Fruit fly (Drosophila melanogaster) whole organism, embryonic: ENCODE data around the gene SMC1.

Experiments
- ATbp ChIP-seq: fragments of 200-800 bp; sonication (Bioruptor generic); optimal IDR thresholded peaks from 2 replicates; lab custom pipeline; 2017; ENCODE audit warnings: missing biosample characterization, mild to moderate bottlenecking, missing genetic modification characterization, missing genetic modification reagents
- Blimp-1 ChIP-seq: fragments of 200-800 bp; sonication (Bioruptor generic); optimal IDR thresholded peaks from 3 replicates; lab custom pipeline; 2018; ENCODE audit warnings: missing biosample characterization, missing genetic modification characterization, mild to moderate bottlenecking, moderate library complexity, missing genetic modification reagents
- CG10959 ChIP-seq: fragments of 200-800 bp; sonication (Bioruptor generic); IDR thresholded peaks from 2 replicates; pipeline ENCODE4 v1.3.6; 2022; ENCODE audit warnings: missing biosample characterization, missing genetic modification characterization
- CG11696 ChIP-seq: fragments of 200-800 bp; sonication (Bioruptor generic); IDR thresholded peaks from 2 replicates; pipeline ENCODE4 v1.3.6; 2022; ENCODE audit warnings: missing biosample characterization, missing genetic modification characterization
- CG12769 ChIP-seq: fragments of 200-800 bp; sonication (Bioruptor generic); optimal IDR thresholded peaks from 2 replicates; lab custom pipeline; 2019; ENCODE audit warnings: missing biosample characterization, mild to moderate bottlenecking, missing genetic modification characterization, moderate library complexity
- CG13296 ChIP-seq: fragments of 200-800 bp; sonication (Bioruptor generic); optimal IDR thresholded peaks from 3 replicates; lab custom pipeline; 2018; ENCODE audit warnings: missing biosample characterization, mild to moderate bottlenecking, missing genetic modification characterization
- CG17361 ChIP-seq: fragments of 200-800 bp; sonication (Bioruptor generic); IDR thresholded peaks from 3 replicates; pipeline ENCODE4 v1.3.6; 2022; ENCODE audit warnings: missing biosample characterization, missing genetic modification characterization
- CG17912 ChIP-seq: fragments of 200-800 bp; sonication (Bioruptor generic); optimal IDR thresholded peaks from 2 replicates; lab custom pipeline; 2018; ENCODE audit warnings: missing biosample characterization, mild to moderate bottlenecking, missing genetic modification characterization
- CG18476 ChIP-seq: fragments of 200-800 bp; sonication (Bioruptor generic); optimal IDR thresholded peaks from 2 replicates; lab custom pipeline; 2016; ENCODE audit warnings: missing biosample characterization, mild to moderate bottlenecking, missing genetic modification characterization
- CG18619 ChIP-seq: fragments of 200-800 bp; sonication (Bioruptor generic); optimal IDR thresholded peaks from 3 replicates; lab custom pipeline; 2017; ENCODE audit warnings: missing biosample characterization, mild to moderate bottlenecking, missing genetic modification characterization
- CG32532 ChIP-seq: fragments of 200-800 bp; sonication (Bioruptor generic); IDR thresholded peaks from 2 replicates; pipeline ENCODE4 v1.3.6; 2022; ENCODE audit warnings: missing biosample characterization, missing genetic modification characterization
- CG32772 ChIP-seq: fragments of 200-800 bp; sonication (Bioruptor generic); IDR thresholded peaks from 2 replicates; pipeline ENCODE4 v1.3.6; 2022; ENCODE audit warnings: missing biosample characterization, missing genetic modification characterization
- CG3281 ChIP-seq: fragments of 200-800 bp; sonication (Bioruptor generic); optimal IDR thresholded peaks from 3 replicates; lab custom pipeline; 2017; ENCODE audit warnings: missing biosample characterization, mild to moderate bottlenecking, missing genetic modification characterization
- CG6689 ChIP-seq: fragments of 200-800 bp; sonication (Bioruptor generic); IDR thresholded peaks from 2 replicates; pipeline ENCODE4 v1.3.6; 2022; ENCODE audit warnings: missing biosample characterization, missing genetic modification characterization
- CG9817 ChIP-seq: fragments of 200-800 bp; sonication (Bioruptor generic); optimal IDR thresholded peaks from 2 replicates; lab custom pipeline; 2018; ENCODE audit warnings: missing biosample characterization, mild to moderate bottlenecking, missing genetic modification characterization, moderate library complexity
- Dip3 ChIP-seq: fragments of 200-800 bp; sonication (Bioruptor generic); optimal IDR thresholded peaks from 3 replicates; lab custom pipeline; 2016; ENCODE audit warnings: missing biosample characterization, missing genetic modification characterization
- Fer3 ChIP-seq: fragments of 200-800 bp; sonication (Bioruptor generic); optimal IDR thresholded peaks from 2 replicates; lab custom pipeline; 2018; ENCODE audit warnings: missing biosample characterization, mild to moderate bottlenecking, missing genetic modification characterization, moderate library complexity
- Max ChIP-seq: fragments of 200-800 bp; sonication (Bioruptor generic); optimal IDR thresholded peaks from 2 replicates; lab custom pipeline; 2016; ENCODE audit warnings: missing biosample characterization, mild to moderate bottlenecking, missing genetic modification characterization
- Mes4 ChIP-seq: fragments of 200-800 bp; sonication (Bioruptor generic); optimal IDR thresholded peaks from 2 replicates; lab custom pipeline; 2016; ENCODE audit warnings: missing biosample characterization, missing genetic modification characterization
- PHDP ChIP-seq: fragments of 200-800 bp; sonication (Bioruptor generic); optimal IDR thresholded peaks from 3 replicates; lab custom pipeline; 2018; ENCODE audit warnings: missing biosample characterization, mild to moderate bottlenecking, missing genetic modification characterization, moderate library complexity
- Sox102F ChIP-seq: fragments of 200-800 bp; sonication (Bioruptor generic); optimal IDR thresholded peaks from 2 replicates; lab custom pipeline; 2018; ENCODE audit warnings: missing biosample characterization, mild to moderate bottlenecking, missing genetic modification characterization, moderate library complexity
- Xrp1 ChIP-seq: fragments of 200-800 bp; sonication (Bioruptor generic); IDR thresholded peaks from 2 replicates; pipeline ENCODE4 v1.3.6; 2022; ENCODE audit warnings: missing biosample characterization, missing genetic modification characterization
- dmrt11E ChIP-seq: fragments of 200-800 bp; sonication (Bioruptor generic); optimal IDR thresholded peaks from 3 replicates; lab custom pipeline; 2018; ENCODE audit warnings: missing biosample characterization, mild to moderate bottlenecking, missing genetic modification characterization, moderate library complexity
- dysf ChIP-seq: fragments of 200-800 bp; sonication (Bioruptor generic); IDR thresholded peaks from 3 replicates; pipeline ENCODE4 v1.3.6; 2022; ENCODE audit warnings: missing biosample characterization, missing genetic modification characterization
- en ChIP-seq: fragments of 200-800 bp; sonication (Bioruptor generic); optimal IDR thresholded peaks from 2 replicates; lab custom pipeline; 2016; ENCODE audit warnings: missing biosample characterization, missing genetic modification characterization
- fd102C ChIP-seq: fragments of 200-800 bp; sonication (Bioruptor generic); optimal IDR thresholded peaks from 2 replicates; lab custom pipeline; 2018; ENCODE audit warnings: missing biosample characterization, mild to moderate bottlenecking, missing genetic modification characterization, moderate library complexity
- gsb ChIP-seq: fragments of 200-800 bp; sonication (Bioruptor generic); IDR thresholded peaks from 2 replicates; pipeline ENCODE4 v1.3.6; 2022; ENCODE audit warnings: missing biosample characterization, missing genetic modification characterization
- hkb ChIP-seq, 2 experiments: fragments of 200-800 bp in 1 of 2; fragments of >200 bp in 1 of 2; sonication (Bioruptor generic) in 1 of 2; IDR thresholded peaks in 1 of 2; optimal IDR thresholded peaks in 1 of 2; 2 replicates each; pipeline versions ENCODE4 v1.3.6 to Lab custom; 2017 to 2022; ENCODE audit warnings: missing biosample characterization in 1 of 2, missing genetic modification characterization in 1 of 2
- hth ChIP-seq: fragments of >200 bp; optimal IDR thresholded peaks from 2 replicates; lab custom pipeline; 2017; ENCODE audit warnings: inconsistent platforms
- jing ChIP-seq: fragments of 200-800 bp; sonication (Bioruptor generic); optimal IDR thresholded peaks from 2 replicates; lab custom pipeline; 2018; ENCODE audit warnings: missing biosample characterization, mild to moderate bottlenecking, missing genetic modification characterization
- lilli ChIP-seq: fragments of 200-800 bp; sonication (Bioruptor generic); optimal IDR thresholded peaks from 3 replicates; lab custom pipeline; 2016; ENCODE audit warnings: missing biosample characterization, missing genetic modification characterization
- nau ChIP-seq: fragments of 200-800 bp; sonication (Bioruptor generic); optimal IDR thresholded peaks from 3 replicates; lab custom pipeline; 2017; ENCODE audit warnings: missing biosample characterization, mild to moderate bottlenecking, missing genetic modification characterization, missing genetic modification reagents
- nom ChIP-seq: fragments of 200-800 bp; sonication (Bioruptor generic); optimal IDR thresholded peaks from 2 replicates; lab custom pipeline; 2017; ENCODE audit warnings: missing biosample characterization, missing genetic modification characterization, mild to moderate bottlenecking, moderate library complexity, missing genetic modification reagents
- peb ChIP-seq: fragments of 200-800 bp; sonication (Bioruptor generic); IDR thresholded peaks from 2 replicates; pipeline ENCODE4 v1.3.6; 2022; ENCODE audit warnings: missing biosample characterization, missing genetic modification characterization
- row ChIP-seq: fragments of 200-800 bp; sonication (Bioruptor generic); IDR thresholded peaks from 3 replicates; pipeline ENCODE4 v1.3.6; 2022; ENCODE audit warnings: missing biosample characterization, missing genetic modification characterization
- run ChIP-seq: fragments of 200-800 bp; sonication (Bioruptor generic); optimal IDR thresholded peaks from 3 replicates; lab custom pipeline; 2018; ENCODE audit warnings: missing biosample characterization, mild to moderate bottlenecking, missing genetic modification characterization
- scrt ChIP-seq: fragments of 200-800 bp; sonication (Bioruptor generic); optimal IDR thresholded peaks from 2 replicates; lab custom pipeline; 2018; ENCODE audit warnings: missing biosample characterization, mild to moderate bottlenecking, missing genetic modification characterization, moderate library complexity
- sd ChIP-seq: fragments of 200-800 bp; sonication (Bioruptor generic); optimal IDR thresholded peaks from 3 replicates; lab custom pipeline; 2018; ENCODE audit warnings: missing biosample characterization, mild to moderate bottlenecking, missing genetic modification characterization, moderate library complexity
- sens ChIP-seq: fragments of 200-800 bp; sonication (Bioruptor generic); peaks from one replicate; lab custom pipeline; 2016; ENCODE audit warnings: missing biosample characterization, missing genetic modification characterization
- tap ChIP-seq: fragments of 200-800 bp; optimal IDR thresholded peaks from 3 replicates; lab custom pipeline; 2019; ENCODE audit warnings: missing biosample characterization, mild to moderate bottlenecking, missing genetic modification characterization, moderate library complexity
- tll ChIP-seq, 2 experiments: fragments of 200-800 bp in 1 of 2; fragments of >200 bp in 1 of 2; sonication (Bioruptor generic) in 1 of 2; optimal IDR thresholded peaks; 2 replicates each; lab custom pipeline; 2017 to 2019; ENCODE audit warnings: missing biosample characterization in 2 of 2, missing genetic modification characterization in 2 of 2, mild to moderate bottlenecking in 1 of 2, moderate library complexity in 1 of 2
- zen ChIP-seq: fragments of 200-800 bp; sonication (Bioruptor generic); optimal IDR thresholded peaks from 3 replicates; lab custom pipeline; 2018; ENCODE audit warnings: missing biosample characterization, mild to moderate bottlenecking, missing genetic modification characterization, moderate library complexity

The SMC1 gene

dm6 chr3R:24091653-24092052, 33.6 kb downstream of the SMC1 start (continued):
- TF ChIP-seq CG17912 (GFP tag; lab: Kevin White, UChicago), result no peak
- TF ChIP-seq dmrt11E (tag; lab: Kevin White, UChicago), result no peak
- TF ChIP-seq CG32772 (GFP tag; lab: Robert Waterston, UW), result 0 out of 2 replicates have a peak, but pooled peaks have one; percentile 22
- no peak for TF ChIP-seq run (tag; lab: Kevin White, UChicago)
- peak; percentile 71 for TF ChIP-seq sens (GFP tag; lab: Kevin White, UChicago)
- TF ChIP-seq en (GFP tag; lab: Kevin White, UChicago), result no peak
- TF ChIP-seq CG9817 (tag; lab: Kevin White, UChicago), result no peak
- peak; percentile 24 for TF ChIP-seq CG3281
- no peak for TF ChIP-seq sd
- TF ChIP-seq zen (tag; lab: Kevin White, UChicago), result no peak
- peak; percentile 45 for TF ChIP-seq lilli (GFP tag; lab: Kevin White, UChicago)
- TF ChIP-seq Sox102F (GFP tag; lab: Kevin White, UChicago), result peak; percentile 36
- no peak for TF ChIP-seq Max
- 0 out of 3 replicates have a peak, but pooled peaks have one; percentile 12 for TF ChIP-seq dysf (GFP tag; lab: Robert Waterston, UW)
- TF ChIP-seq Fer3 (tag; lab: Kevin White, UChicago), result no peak
- TF ChIP-seq jing (GFP tag; lab: Kevin White, UChicago), result no peak
- TF ChIP-seq scrt, result peak; percentile 33
- TF ChIP-seq CG11696, result no peak
- no peak for TF ChIP-seq gsb (GFP tag; lab: Robert Waterston, UW)
- peak; percentile 39 for TF ChIP-seq PHDP (tag; lab: Kevin White, UChicago)
- no peak for TF ChIP-seq nau (GFP tag; lab: Kevin White, UChicago)
- peak; percentile 2 for TF ChIP-seq Dip3 (GFP tag; lab: Kevin White, UChicago)
- no peak for TF ChIP-seq fd102C (GFP tag; lab: Kevin White, UChicago)
- no peak for TF ChIP-seq hth (lab: Kevin White, UChicago)
- no peak for TF ChIP-seq CG17361 (GFP tag; lab: Robert Waterston, UW)
- TF ChIP-seq ATbp (GFP tag; lab: Kevin White, UChicago), result no peak
- no peak for TF ChIP-seq CG18476 (GFP tag; lab: Kevin White, UChicago)
- 0 out of 2 replicates have a peak, but pooled peaks have one; percentile 21 for TF ChIP-seq CG6689
- TF ChIP-seq tap, result no peak
- TF ChIP-seq row (GFP tag; lab: Robert Waterston, UW), result peak; percentile 59; the same call in 2 of the 3 replicates
- peak; percentile 30; the same call in 1 of the 2 replicates for TF ChIP-seq CG32532 (GFP tag; lab: Robert Waterston, UW)
- TF ChIP-seq CG13296, result no peak
- TF ChIP-seq peb (GFP tag; lab: Robert Waterston, UW), result 0 out of 2 replicates have a peak, but pooled peaks have one; percentile 17
- TF ChIP-seq hkb (optimal IDR thresholded peaks at IDR 0.05; lab: Kevin White, UChicago), result no peak
- peak; percentile 41; the same call in 1 of the 2 replicates for TF ChIP-seq hkb (GFP tag; IDR thresholded peaks at IDR 0.05; lab: Robert Waterston, UW)
- 0 out of 2 replicates have a peak, but pooled peaks have one; percentile 20 for TF ChIP-seq Xrp1 (GFP tag; lab: Robert Waterston, UW)
- TF ChIP-seq nom (GFP tag; lab: Kevin White, UChicago), result no peak
- no peak for TF ChIP-seq Blimp-1 (GFP tag; lab: Kevin White, UChicago)
- TF ChIP-seq CG10959 (GFP tag; lab: Robert Waterston, UW), result no peak
- TF ChIP-seq tll (GFP tag; optimal IDR thresholded peaks at IDR 0.05; lab: Kevin White, UChicago), result no peak
- TF ChIP-seq CG18619, result no peak
- TF ChIP-seq Mes4 (GFP tag; lab: Kevin White, UChicago), result no peak
- TF ChIP-seq CG12769 (tag; lab: Kevin White, UChicago), result peak; percentile 6
